Fruit fly (Drosophila melanogaster) whole organism, adult: Measurements from ENCODE around the gene bys.
A peak's percentile ranks its signal among the peaks of the same experiment; 100 is the strongest.

Experiments used
- CG11617 ChIP-seq: fragments of 200-800 bp; sonication (Bioruptor generic); optimal IDR thresholded peaks from 2 replicates; lab custom pipeline; 2017; ENCODE audit warnings: mild to moderate bottlenecking, missing biosample characterization, missing genetic modification reagents, missing genetic modification characterization
- CG12768 ChIP-seq: fragments of 200-800 bp; sonication (Bioruptor generic); optimal IDR thresholded peaks from 2 replicates; lab custom pipeline; 2017; ENCODE audit warnings: missing biosample characterization, missing genetic modification characterization, mild to moderate bottlenecking, moderate library complexity, missing genetic modification reagents
- CG14711 ChIP-seq: fragments of 200-800 bp; sonication (Bioruptor generic); optimal IDR thresholded peaks from 2 replicates; lab custom pipeline; 2018; ENCODE audit warnings: missing biosample characterization, mild to moderate bottlenecking, missing genetic modification characterization, moderate library complexity
- CG1620 ChIP-seq: fragments of 200-800 bp; sonication (Bioruptor generic); optimal IDR thresholded peaks from 2 replicates; lab custom pipeline; 2016; ENCODE audit warnings: missing biosample characterization, missing genetic modification characterization
- CG33017 ChIP-seq: fragments of 200-800 bp; sonication (Bioruptor generic); optimal IDR thresholded peaks from 2 replicates; lab custom pipeline; 2018; ENCODE audit warnings: missing biosample characterization, mild to moderate bottlenecking, missing genetic modification characterization, moderate library complexity
- CG5204 ChIP-seq: fragments of 200-800 bp; sonication (Bioruptor generic); optimal IDR thresholded peaks from 2 replicates; lab custom pipeline; 2016; ENCODE audit warnings: missing biosample characterization, missing genetic modification characterization
- CG7045 ChIP-seq: fragments of 200-800 bp; sonication (Bioruptor generic); optimal IDR thresholded peaks from 2 replicates; lab custom pipeline; 2017; ENCODE audit warnings: missing biosample characterization, mild to moderate bottlenecking, missing genetic modification characterization
- CG7101 ChIP-seq: fragments of 200-800 bp; sonication (Bioruptor generic); optimal IDR thresholded peaks from 2 replicates; lab custom pipeline; 2018; ENCODE audit warnings: missing biosample characterization, mild to moderate bottlenecking, missing genetic modification characterization, moderate library complexity
- Clk ChIP-seq: fragments of 200-800 bp; sonication (Bioruptor generic); optimal IDR thresholded peaks from 2 replicates; lab custom pipeline; 2017; ENCODE audit warnings: missing biosample characterization, missing genetic modification characterization
- Crg-1 ChIP-seq: fragments of 200-800 bp; sonication (Bioruptor generic); optimal IDR thresholded peaks from 2 replicates; lab custom pipeline; 2016; ENCODE audit warnings: missing biosample characterization, missing genetic modification characterization
- Hr96 ChIP-seq: fragments of 200-800 bp; sonication (Bioruptor generic); optimal IDR thresholded peaks from 2 replicates; lab custom pipeline; 2016; ENCODE audit warnings: missing biosample characterization, missing genetic modification characterization
- Mnt ChIP-seq: fragments of 200-800 bp; sonication (Bioruptor generic); optimal IDR thresholded peaks from 2 replicates; lab custom pipeline; 2016; ENCODE audit warnings: missing biosample characterization, mild to moderate bottlenecking, missing genetic modification characterization
- bab1 ChIP-seq: fragments of 200-800 bp; sonication (Bioruptor generic); optimal IDR thresholded peaks from 3 replicates; lab custom pipeline; 2019; ENCODE audit warnings: missing biosample characterization, mild to moderate bottlenecking, missing genetic modification characterization, moderate library complexity
- cic ChIP-seq: fragments of 200-800 bp; sonication (Bioruptor generic); optimal IDR thresholded peaks from 2 replicates; lab custom pipeline; 2017; ENCODE audit warnings: missing biosample characterization, mild to moderate bottlenecking, missing genetic modification characterization, moderate library complexity
- cnc ChIP-seq, 2 experiments: fragments of >200 bp; optimal IDR thresholded peaks; 2 replicates each; lab custom pipeline; 2017
- kay ChIP-seq: fragments of 200-800 bp; sonication (Bioruptor generic); peaks from one replicate; lab custom pipeline; 2016; ENCODE audit warnings: missing biosample characterization, missing genetic modification characterization, borderline replicate concordance
- ovo ChIP-seq: fragments of 200-800 bp; sonication (Bioruptor generic); optimal IDR thresholded peaks from 2 replicates; lab custom pipeline; 2016; ENCODE audit warnings: missing biosample characterization, missing genetic modification characterization
- pad ChIP-seq: fragments of 200-800 bp; sonication (Bioruptor generic); optimal IDR thresholded peaks from 3 replicates; lab custom pipeline; 2017; ENCODE audit warnings: missing biosample characterization, missing genetic modification characterization, mild to moderate bottlenecking, moderate library complexity, missing genetic modification reagents
- tj ChIP-seq: fragments of 200-800 bp; sonication (Bioruptor generic); optimal IDR thresholded peaks from 3 replicates; lab custom pipeline; 2017; ENCODE audit warnings: missing biosample characterization, mild to moderate bottlenecking, missing genetic modification characterization, moderate library complexity
- toe ChIP-seq: fragments of 200-800 bp; sonication (Bioruptor generic); optimal IDR thresholded peaks from 2 replicates; lab custom pipeline; 2016; ENCODE audit warnings: missing biosample characterization, missing genetic modification characterization

The bys gene

dm6 chrX:7935798-7936572, 34.3 kb downstream of the bys start, which contains the start of gene Ubr3:
Gene Ubr3 (plus strand): TSS chrX:7935896.
- TF ChIP-seq Crg-1 (GFP tag; lab: Kevin White, UChicago): peak; percentile 25
- no peak for TF ChIP-seq Clk
- TF ChIP-seq CG7101 (tag; lab: Kevin White, UChicago): peak; percentile 7
- TF ChIP-seq CG5204 (GFP tag; lab: Kevin White, UChicago): no peak
- TF ChIP-seq toe (GFP tag; lab: Kevin White, UChicago): no peak
- TF ChIP-seq CG33017: no peak
- TF ChIP-seq Hr96 (GFP tag; lab: Kevin White, UChicago): no peak
- TF ChIP-seq cnc (optimal IDR thresholded peaks at IDR 0.05; lab: Kevin White, UChicago): no peak
- TF ChIP-seq CG11617 (GFP tag; lab: Kevin White, UChicago): peak; percentile 66
- peak; percentile 47 for TF ChIP-seq cic
- TF ChIP-seq tj (GFP tag; lab: Kevin White, UChicago): peak; percentile 27
- peak; percentile 48 for TF ChIP-seq CG1620 (GFP tag; lab: Kevin White, UChicago)
- TF ChIP-seq ovo (GFP tag; lab: Kevin White, UChicago): no peak
- TF ChIP-seq Mnt: peak; percentile 76
- no peak for TF ChIP-seq kay (GFP tag; lab: Kevin White, UChicago)
- TF ChIP-seq CG14711 (tag; lab: Kevin White, UChicago): no peak
- peak; percentile 49 for TF ChIP-seq pad (GFP tag; lab: Kevin White, UChicago)
- peak; percentile 8 for TF ChIP-seq bab1 (GFP tag; lab: Kevin White, UChicago)

- TF ChIP-seq CG12768 (GFP tag; lab: Kevin White, UChicago) (peak; percentile 73), CG7045 (GFP tag; lab: Kevin White, UChicago) (peak; percentile 86), CG33017 (no peak), toe (GFP tag; lab: Kevin White, UChicago) (peak; percentile 60), CG11617 (GFP tag; lab: Kevin White, UChicago) (peak; percentile 92), Crg-1 (GFP tag; lab: Kevin White, UChicago) (peak; percentile 79), Hr96 (GFP tag; lab: Kevin White, UChicago) (peak; percentile 94), CG7101 (tag; lab: Kevin White, UChicago) (peak; percentile 75), tj (GFP tag; lab: Kevin White, UChicago) (peak; percentile 85), Clk (peak; percentile 71), cic (no peak), pad (GFP tag; lab: Kevin White, UChicago) (peak; percentile 89), bab1 (GFP tag; lab: Kevin White, UChicago) (peak; percentile 64), CG14711 (tag; lab: Kevin White, UChicago) (peak; percentile 50), ovo (GFP tag; lab: Kevin White, UChicago) (no peak), kay (GFP tag; lab: Kevin White, UChicago) (no peak), Mnt (peak; percentile 69), cnc (optimal IDR thresholded peaks at IDR 0.05; lab: Kevin White, UChicago) (no peak), CG5204 (GFP tag; lab: Kevin White, UChicago) (peak; percentile 83), CG1620 (GFP tag; lab: Kevin White, UChicago) (peak; percentile 79)
Measured at dm6 chrX:7937588-7938481, 36.2 kb downstream of the bys start.

- peak; percentile 38 for TF ChIP-seq pad (GFP tag; lab: Kevin White, UChicago)
- no peak for TF ChIP-seq CG11617 (GFP tag; lab: Kevin White, UChicago)
- TF ChIP-seq CG1620 (GFP tag; lab: Kevin White, UChicago): no peak
- TF ChIP-seq CG12768 (GFP tag; lab: Kevin White, UChicago): no peak
- TF ChIP-seq ovo (GFP tag; lab: Kevin White, UChicago): peak; percentile 100
- peak; percentile 14 for TF ChIP-seq CG5204 (GFP tag; lab: Kevin White, UChicago)
- no peak for TF ChIP-seq Clk
- TF ChIP-seq Crg-1 (GFP tag; lab: Kevin White, UChicago): peak; percentile 33
- TF ChIP-seq Mnt: no peak
- TF ChIP-seq cic: no peak
Measured at dm6 chrX:7938482-7938804, 36.8 kb downstream of the bys start.

- TF ChIP-seq Clk: no peak
- no peak for TF ChIP-seq CG11617 (GFP tag; lab: Kevin White, UChicago)
- TF ChIP-seq Hr96 (GFP tag; lab: Kevin White, UChicago): no peak
- TF ChIP-seq pad (GFP tag; lab: Kevin White, UChicago): no peak
- no peak for TF ChIP-seq Mnt
- TF ChIP-seq toe (GFP tag; lab: Kevin White, UChicago): no peak
- no peak for TF ChIP-seq CG7101 (tag; lab: Kevin White, UChicago)
- no peak for TF ChIP-seq cic
- TF ChIP-seq CG1620 (GFP tag; lab: Kevin White, UChicago): no peak
- TF ChIP-seq bab1 (GFP tag; lab: Kevin White, UChicago): no peak
- TF ChIP-seq CG33017: no peak
- TF ChIP-seq CG12768 (GFP tag; lab: Kevin White, UChicago): no peak
- TF ChIP-seq CG14711 (tag; lab: Kevin White, UChicago): no peak
- TF ChIP-seq CG7045 (GFP tag; lab: Kevin White, UChicago): no peak
- no peak for TF ChIP-seq kay (GFP tag; lab: Kevin White, UChicago)
- TF ChIP-seq ovo (GFP tag; lab: Kevin White, UChicago): no peak
- TF ChIP-seq CG5204 (GFP tag; lab: Kevin White, UChicago): no peak
- TF ChIP-seq tj (GFP tag; lab: Kevin White, UChicago): no peak
- no peak for TF ChIP-seq Crg-1 (GFP tag; lab: Kevin White, UChicago)
- TF ChIP-seq cnc (optimal IDR thresholded peaks at IDR 0.05; lab: Kevin White, UChicago): no peak
Measured at dm6 chrX:7944151-7944713, 42.6 kb downstream of the bys start.
